Worm (Caenorhabditis elegans): Measurements from ENCODE around the gene T06E8.8.

- no peak for TF ChIP-seq snpc-4 (tag; optimal IDR thresholded peaks at IDR 0.05)
- no peak for TF ChIP-seq drap-1 (GFP tag; optimal IDR thresholded peaks at IDR 0.05)
- TF ChIP-seq unc-62 (GFP tag; optimal IDR thresholded peaks at IDR 0.05), result no peak
- TF ChIP-seq M03D4.4 (tag; optimal IDR thresholded peaks at IDR 0.05), result no peak
- no peak for TF ChIP-seq ces-1 (GFP tag; optimal IDR thresholded peaks at IDR 0.05)
- TF ChIP-seq nhr-28 (tag; optimal IDR thresholded peaks at IDR 0.05), result no peak
- TF ChIP-seq nhr-76 (tag; optimal IDR thresholded peaks at IDR 0.05), result no peak
- TF ChIP-seq mab-5 (tag; optimal IDR thresholded peaks at IDR 0.05), result no peak
- TF ChIP-seq cnd-1 (tag; optimal IDR thresholded peaks at IDR 0.05), result no peak
These were observed 29.2 kb downstream of the T06E8.8 start for ce11 chrV:10072721-10073120.

Data from whole organism, mixed stage, embryonic.